Fruit fly (Drosophila melanogaster) whole organism, larva: ENCODE measurements around the gene Ns3.

ENCODE experiments used
- noc ChIP-seq: fragments of 200-800 bp; sonication (Bioruptor generic); optimal IDR thresholded peaks from 3 replicates; lab custom pipeline; 2019; ENCODE audit warnings: missing biosample characterization, mild to moderate bottlenecking, missing genetic modification characterization, moderate library complexity

The Ns3 gene

DNA sequence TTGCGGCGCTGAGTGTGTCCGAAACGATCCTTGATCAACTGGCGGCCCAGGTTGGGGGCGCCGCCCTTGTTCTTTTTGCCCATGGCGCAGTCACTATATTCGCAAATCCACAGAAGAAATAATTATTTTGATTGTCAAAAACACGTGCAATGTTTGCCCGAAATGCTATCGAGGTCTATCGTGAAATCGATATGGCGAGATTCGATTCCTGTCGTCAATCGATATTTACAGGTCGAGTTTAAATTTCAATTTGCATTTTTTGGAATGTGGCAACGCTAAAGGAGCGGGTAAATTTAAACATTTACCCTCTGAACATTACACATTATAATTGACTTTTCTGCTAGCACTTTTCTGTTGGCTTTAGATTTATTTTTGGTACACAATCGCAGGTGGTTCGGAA lies at the start of gene Ns3:
Ns3 (minus strand) TSS at position 188 of the 400 bp plus-strand sequence.
- no peak for TF ChIP-seq noc

DNA sequence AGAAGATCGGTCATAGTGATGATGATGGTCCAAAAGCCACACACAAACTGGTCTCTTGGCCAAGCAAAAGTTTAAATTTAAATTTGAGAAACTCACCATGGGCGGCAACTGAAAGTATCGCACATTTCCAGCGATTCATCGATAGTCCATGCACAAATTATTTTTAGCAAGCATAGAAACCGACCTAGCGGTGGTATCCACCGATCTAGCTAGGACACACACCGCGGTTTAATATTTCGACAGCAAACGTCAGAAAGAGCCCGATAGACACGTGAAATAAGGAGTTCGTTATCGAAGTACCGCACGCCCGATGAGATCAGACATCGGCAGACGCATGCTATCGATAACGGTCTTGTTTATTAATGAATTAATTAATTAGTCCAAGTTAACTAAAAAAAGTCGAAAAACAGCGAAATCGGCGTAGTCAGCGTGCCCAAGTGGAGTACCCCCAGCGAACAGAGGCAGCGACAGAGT lies 48.8 kb upstream of the Ns3 start, which contains the start of gene CG14795:
CG14795 (minus strand) TSS at position 51 of the 474 bp plus-strand sequence.
- TF ChIP-seq noc: no peak

DNA sequence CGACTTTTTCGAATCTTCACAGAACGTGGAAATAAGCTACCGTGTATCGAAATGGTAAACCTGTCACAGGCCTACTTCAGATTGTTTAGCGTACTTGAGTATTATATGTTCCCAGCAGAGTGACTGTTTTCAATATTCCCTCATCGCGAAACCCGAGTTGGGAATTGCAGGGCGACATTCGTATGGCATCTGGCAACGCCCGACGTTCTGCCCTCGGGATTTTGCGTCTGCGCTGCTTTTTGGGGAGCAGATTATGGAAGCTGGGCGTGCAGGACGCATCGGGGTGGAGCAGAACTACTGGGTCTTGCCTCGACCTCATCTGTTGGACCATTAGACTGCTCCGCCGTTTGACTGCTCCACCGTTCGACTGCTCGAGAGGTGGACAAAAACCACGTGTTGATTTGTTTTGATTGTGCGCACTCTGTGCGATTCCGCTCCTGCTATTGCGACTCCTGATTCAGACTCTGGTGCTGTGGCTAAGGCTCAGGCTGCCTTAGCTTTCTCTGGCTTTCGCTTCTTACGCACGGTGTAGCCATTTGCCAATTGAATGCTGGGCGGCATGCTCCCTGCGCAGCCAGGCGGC lies 44.3 kb upstream of the Ns3 start:
- TF ChIP-seq noc: no peak

DNA sequence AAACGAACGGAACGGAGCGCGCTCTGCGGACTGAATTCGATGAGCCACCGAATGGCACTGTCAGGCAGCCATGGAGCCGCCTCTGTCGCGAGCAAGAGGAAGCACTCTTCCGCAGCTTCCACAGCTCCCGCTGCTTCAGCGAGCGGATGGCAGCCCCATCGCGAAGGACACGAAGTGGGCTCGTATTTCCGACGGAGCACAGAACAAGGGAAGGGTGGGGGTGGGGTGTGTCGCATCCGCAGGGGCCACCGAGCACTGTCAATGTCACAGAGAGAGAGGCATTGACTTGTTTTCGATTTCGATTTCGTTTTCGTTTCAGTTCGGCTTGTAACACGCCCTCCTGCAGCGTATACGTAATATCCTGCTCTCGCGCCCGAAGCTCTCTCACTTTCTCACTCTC lies 43.7 kb upstream of the Ns3 start, which contains the start of gene Nmdar2:
Nmdar2 (minus strand) TSS at position 59 of the 400 bp plus-strand sequence.
- TF ChIP-seq noc: no peak

DNA sequence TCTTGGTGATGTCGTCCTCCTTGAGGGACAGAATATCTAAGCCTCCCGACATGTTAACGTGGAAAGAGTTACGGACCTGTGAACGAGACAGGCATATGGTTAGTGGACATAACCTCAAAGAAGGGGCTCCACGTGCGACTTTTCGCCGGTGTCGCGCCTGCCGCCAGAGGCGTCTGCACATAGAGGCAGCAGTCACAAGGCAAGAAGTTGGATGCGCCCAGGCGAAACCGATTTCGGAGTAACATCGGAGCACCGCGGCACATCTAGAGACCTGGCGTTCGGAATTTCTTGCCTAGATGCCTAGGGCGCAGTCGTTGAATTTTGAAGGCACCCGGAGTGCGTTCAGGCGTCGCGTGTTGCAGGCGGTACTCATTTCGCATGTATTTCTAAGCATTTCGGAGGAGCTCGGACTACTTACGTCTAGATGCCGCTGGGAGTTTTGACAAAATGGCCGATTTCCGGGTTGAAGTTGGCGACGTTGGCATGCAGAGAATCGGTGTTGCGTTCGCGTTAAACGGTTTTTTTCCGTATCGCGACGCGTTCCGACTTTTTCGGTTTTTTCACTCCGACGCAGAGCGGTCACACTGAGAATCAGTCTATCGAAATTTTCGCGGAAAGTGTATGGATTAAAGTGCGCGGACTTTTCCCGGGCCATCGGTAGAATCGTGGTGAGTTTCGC lies 19.0 kb upstream of the Ns3 start, which contains the start of the genes sta and inc:
sta (minus strand) TSS at position 574 of the 679 bp plus-strand sequence.
inc (plus strand) TSS at position 640 of the 679 bp plus-strand sequence.
- TF ChIP-seq noc: peak; percentile 59

DNA sequence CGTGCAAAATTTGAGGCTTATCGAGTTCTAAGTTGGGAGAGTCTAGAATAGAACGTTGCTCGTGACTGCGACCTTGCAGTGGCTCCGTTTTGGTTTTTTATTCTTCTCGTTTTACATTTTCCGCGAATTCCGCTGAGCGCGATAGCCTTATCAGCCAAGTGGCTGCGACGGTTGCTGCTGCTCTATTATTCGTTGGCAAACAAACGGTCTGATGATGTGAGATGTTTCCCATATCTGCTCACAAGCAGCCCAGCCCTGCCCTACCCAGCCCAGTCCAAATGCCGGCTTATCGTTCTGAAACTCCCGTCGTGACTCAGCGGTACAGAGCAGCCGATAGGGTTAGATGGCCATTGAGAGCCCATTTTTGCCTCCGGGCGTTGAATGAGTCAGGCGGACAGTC lies 16.4 kb upstream of the Ns3 start:
- TF ChIP-seq noc: no peak

DNA sequence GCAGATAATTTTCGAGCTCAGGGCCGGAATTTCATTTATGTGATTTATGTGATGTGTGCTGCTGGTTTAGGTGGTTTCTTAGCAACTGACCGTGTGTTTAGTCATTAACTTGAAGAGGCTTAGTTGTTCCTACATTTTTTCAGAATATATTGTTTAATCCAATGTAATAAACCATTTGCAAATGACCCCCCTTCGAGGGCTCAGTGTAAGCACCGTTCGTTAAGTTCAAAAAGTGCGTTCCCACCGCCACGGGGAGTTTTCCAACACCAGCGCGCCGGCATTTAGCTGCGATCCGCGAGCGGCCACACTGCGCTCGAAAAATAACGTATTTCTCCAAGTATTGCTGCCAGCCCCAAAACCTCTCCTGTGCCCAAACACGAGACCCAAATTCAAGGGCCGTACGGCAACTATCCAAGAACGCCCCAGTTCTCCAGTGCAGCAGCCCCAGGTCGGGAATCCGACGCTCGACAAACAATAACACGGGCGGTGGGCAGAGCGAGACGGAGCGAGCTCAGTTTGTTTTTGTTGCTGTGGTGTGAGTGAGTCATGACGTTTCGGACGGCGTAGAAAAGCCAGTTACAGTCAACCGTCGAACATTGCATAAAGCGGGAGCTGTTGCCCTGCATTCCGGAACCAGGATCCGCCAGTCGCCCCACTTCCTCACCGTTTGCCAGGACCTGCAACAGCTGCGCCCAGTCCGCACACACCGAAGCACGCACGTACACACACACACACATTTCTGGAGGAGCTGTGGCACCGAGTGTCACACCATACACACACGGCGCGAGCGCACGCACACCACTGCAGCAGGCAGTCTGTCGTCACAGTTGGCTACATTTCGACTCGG lies 14.5 kb upstream of the Ns3 start, which contains the start of gene rush:
rush (plus strand) TSS at position 277 of the 847 bp plus-strand sequence.
- no peak for TF ChIP-seq noc

DNA sequence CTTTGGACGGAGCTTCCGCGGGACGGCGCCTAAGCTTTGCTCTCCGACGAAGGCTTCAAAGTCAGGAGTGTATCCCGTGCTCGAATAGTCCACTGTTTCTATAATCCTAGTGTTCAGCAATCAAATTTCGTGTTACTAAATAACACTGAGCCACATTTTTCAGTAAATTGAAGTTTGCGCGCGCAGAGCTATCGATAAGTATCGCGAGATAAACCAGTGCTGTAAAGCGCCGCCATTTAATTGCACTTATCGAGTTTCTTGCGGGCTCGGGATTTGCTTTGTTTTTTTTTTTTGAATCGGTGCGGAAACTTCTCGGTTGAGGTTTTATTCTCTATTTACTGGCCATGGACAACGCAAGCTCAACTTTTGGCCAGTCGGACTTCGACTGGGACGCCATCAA lies 12.8 kb upstream of the Ns3 start, which contains the start of the genes Rab27 and mei-38:
Rab27 (minus strand) TSS at position 127 of the 400 bp plus-strand sequence.
mei-38 (plus strand) TSS at position 216 of the 400 bp plus-strand sequence.
- no peak for TF ChIP-seq noc

DNA sequence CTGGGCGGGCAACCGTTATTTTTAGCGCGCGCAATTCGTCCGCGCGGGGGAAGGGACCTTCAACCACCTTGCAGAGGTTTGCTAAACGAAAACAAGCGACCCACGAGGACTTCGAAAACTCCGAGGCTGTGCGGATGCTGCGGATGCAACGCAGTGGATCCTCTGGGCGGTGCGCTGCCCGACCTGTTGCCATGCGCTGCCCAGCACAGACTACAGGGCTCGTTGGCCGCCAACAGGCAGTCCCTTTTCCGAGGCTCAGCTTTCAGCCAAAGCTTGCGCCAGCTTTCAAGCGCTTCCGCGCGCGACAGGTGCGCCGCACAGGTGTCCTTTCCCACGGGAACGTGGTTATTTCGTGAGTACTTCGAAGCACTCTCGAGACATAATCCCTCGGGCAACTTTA lies 12.4 kb upstream of the Ns3 start:
- no peak for TF ChIP-seq noc

DNA sequence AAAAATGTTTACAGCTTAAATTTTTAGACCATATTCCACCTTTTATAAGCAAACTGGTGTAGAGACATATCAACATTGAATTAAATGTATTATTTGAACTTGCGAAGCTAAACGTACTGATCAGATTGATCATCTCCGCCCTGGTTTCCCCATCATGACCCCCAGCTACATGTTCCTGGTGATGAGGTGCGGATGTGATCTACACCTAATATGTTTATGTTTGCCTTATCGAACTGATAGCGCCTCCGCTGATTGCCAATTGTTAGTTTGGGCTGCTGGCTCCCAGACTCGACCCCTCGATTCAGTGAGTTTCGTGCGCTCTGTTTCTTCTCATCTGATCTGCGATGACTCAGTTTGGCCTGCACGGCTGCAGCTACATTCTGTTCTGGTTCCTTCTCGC lies 8.2 kb upstream of the Ns3 start, which contains the start of gene CG14780:
CG14780 (plus strand) TSS at position 301 of the 400 bp plus-strand sequence.
- TF ChIP-seq noc: no peak

DNA sequence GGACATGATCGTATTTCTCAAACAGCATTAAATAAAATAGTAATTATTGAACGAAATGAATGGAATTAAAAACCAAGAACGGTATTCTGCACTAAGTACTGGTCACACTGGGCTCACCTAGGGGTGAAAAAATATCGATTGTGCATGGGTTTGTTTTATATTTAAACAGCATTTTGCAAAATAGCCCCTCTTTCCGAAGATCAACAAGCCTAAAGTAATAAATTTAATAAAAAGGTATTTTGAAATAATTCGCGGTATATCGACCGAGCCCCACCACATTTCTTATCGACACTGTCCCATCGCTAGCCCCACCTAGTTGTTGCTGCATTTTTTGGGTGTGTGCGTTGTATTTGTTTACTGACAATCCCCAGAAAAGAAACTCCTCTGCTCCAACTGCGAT lies 6.5 kb upstream of the Ns3 start, which contains the start of gene pck:
pck (plus strand) TSS at position 105 of the 400 bp plus-strand sequence.
- peak; percentile 47 for TF ChIP-seq noc

DNA sequence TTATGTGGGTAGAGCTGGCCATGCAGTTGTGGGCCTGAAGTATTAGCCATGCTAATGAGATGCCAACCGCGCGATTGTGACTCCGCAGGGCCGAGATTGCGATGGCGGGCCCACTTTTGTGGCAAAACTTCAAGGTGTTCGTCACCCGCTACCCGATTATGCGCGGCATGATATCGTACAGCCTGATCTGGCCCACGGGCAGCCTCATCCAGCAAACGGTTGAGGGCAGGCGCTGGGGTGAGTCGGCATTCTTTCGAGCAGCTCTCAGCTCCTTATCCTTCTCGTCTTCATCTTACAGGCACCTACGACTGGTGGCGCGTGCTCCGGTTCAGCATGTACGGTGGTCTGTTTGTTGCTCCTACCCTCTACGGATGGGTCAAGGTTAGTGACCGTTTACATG lies 5.7 kb upstream of the Ns3 start, which contains the start of gene CG32808:
CG32808 (minus strand) TSS at position 101 of the 400 bp plus-strand sequence.
- TF ChIP-seq noc: no peak

DNA sequence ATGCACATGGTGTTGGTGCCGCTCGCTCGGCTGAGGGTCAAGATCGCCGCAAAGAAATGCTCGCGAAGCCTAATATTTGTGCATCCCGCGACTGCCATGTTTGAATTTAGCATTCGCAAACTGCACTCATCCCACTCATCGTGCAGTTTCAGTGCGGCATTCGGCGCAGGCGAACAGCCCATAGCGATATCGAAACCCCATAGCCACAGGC lies 3.3 kb upstream of the Ns3 start, which contains the start of gene CG14778:
CG14778 (plus strand) TSS at position 112 of the 211 bp plus-strand sequence.
- TF ChIP-seq noc: no peak

DNA sequence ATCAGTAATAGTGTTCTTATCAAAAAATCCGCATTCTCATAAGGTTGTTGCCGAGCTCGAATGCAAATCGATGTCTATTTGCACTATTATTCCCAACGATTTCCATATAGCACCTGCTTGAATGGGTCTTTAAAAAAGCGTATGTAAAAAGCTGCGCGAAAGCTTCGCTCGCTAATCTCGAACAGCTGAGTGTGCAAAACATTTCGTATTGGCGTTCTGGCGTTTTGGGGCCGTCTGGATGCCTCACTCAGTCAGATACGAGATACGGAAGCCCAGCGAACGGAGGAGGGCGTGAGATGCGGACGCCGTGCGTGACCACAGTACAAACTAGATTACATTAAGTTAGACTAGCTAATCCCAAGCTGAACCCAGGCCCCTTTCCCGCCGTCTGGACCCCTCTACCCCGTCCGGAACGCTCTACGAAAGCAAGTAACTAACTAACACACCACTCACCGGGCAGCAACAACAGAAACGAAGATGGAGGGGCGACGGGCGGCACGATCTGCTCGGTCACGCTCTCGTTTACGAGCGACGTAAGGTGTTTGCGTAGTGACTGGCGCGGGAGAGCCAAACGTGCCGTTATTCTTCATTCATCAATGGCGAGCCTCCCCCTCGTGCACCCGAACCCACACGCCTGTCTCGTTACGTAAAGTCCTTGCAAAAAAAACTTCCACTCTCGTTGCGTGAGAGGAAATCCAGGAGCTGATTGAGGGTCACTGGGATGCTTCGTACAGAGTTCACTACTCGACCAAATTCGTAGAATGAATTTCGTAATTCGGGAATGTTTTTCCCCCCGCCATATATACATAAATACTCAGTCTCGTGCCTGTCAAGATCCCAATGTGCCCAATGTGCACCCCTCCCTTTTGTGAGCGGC lies 2.7 kb upstream of the Ns3 start:
- peak; percentile 22 for TF ChIP-seq noc

DNA sequence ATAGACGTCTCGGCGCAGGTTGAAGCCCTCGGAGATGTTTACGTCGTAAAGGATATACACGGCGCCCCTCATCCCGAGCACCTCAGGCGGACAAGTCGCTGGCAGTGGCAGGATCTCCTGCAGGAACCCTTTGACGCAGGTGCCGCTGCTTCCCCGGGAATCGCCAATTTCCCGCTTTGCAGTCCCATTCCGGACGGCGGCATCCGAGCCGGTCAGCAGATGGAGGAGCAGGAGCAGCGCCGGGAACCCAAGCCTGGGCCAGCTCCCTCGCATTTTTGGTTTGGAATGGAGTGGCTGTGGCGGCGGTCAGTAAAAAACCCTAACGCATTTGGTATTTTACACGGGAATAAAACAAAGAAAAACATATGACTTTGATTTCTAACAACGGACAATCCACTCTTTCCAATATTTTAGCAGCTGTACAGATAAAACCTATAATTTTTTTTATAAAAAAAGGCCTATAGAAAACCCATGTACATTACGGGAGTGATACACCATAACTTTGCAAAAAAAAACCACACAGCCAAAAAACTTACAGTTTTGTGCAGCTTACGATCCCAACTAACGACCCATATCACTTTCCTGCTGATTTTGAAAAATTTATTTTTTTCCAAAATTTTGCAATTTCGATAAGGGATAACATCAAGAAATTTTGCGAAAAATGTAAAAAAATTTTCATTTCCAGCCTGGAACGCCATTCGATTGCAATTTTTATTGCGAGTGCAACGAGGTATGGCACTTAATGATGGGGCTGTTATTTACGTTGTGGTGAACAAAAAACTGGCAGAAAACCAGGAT lies 1.9 kb upstream of the Ns3 start, which contains the start of the genes O-fut2 and CG14777:
O-fut2 (minus strand) TSS at position 290 of the 798 bp plus-strand sequence.
CG14777 (plus strand) TSS at position 428 of the 798 bp plus-strand sequence.
- TF ChIP-seq noc: no peak
